Worm (Caenorhabditis elegans): ENCODE data around the gene C47A4.1.

ce11 chrIV:13750033-13750432 is 33.9 kb upstream of the C47A4.1 start, which contains the start of gene sorb-1:
- TF ChIP-seq flt-1 (GFP tag; IDR thresholded peaks at IDR 0.05) (no peak), cog-1 (tag; optimal IDR thresholded peaks at IDR 0.05) (no peak), T22C8.4 (GFP tag; IDR thresholded peaks at IDR 0.05) (no peak), ztf-23 (GFP tag; IDR thresholded peaks at IDR 0.05) (no peak), tab-1 (GFP tag; IDR thresholded peaks at IDR 0.05) (no peak), ztf-29 (GFP tag; IDR thresholded peaks at IDR 0.05) (no peak)
